Fruit fly (Drosophila melanogaster) whole organism, adult: Measurements from ENCODE around the gene CG12236.

Experiments
- CG14711 ChIP-seq: fragments of 200-800 bp; sonication (Bioruptor generic); optimal IDR thresholded peaks from 2 replicates; lab custom pipeline; 2018; ENCODE audit warnings: missing biosample characterization, mild to moderate bottlenecking, missing genetic modification characterization, moderate library complexity
- CG5204 ChIP-seq: fragments of 200-800 bp; sonication (Bioruptor generic); optimal IDR thresholded peaks from 2 replicates; lab custom pipeline; 2016; ENCODE audit warnings: missing biosample characterization, missing genetic modification characterization
- CG7101 ChIP-seq: fragments of 200-800 bp; sonication (Bioruptor generic); optimal IDR thresholded peaks from 2 replicates; lab custom pipeline; 2018; ENCODE audit warnings: missing biosample characterization, mild to moderate bottlenecking, missing genetic modification characterization, moderate library complexity
- cic ChIP-seq: fragments of 200-800 bp; sonication (Bioruptor generic); optimal IDR thresholded peaks from 2 replicates; lab custom pipeline; 2017; ENCODE audit warnings: missing biosample characterization, mild to moderate bottlenecking, missing genetic modification characterization, moderate library complexity
- kay ChIP-seq: fragments of 200-800 bp; sonication (Bioruptor generic); peaks from one replicate; lab custom pipeline; 2016; ENCODE audit warnings: missing biosample characterization, missing genetic modification characterization, borderline replicate concordance
- ovo ChIP-seq: fragments of 200-800 bp; sonication (Bioruptor generic); optimal IDR thresholded peaks from 2 replicates; lab custom pipeline; 2016; ENCODE audit warnings: missing biosample characterization, missing genetic modification characterization
- tj ChIP-seq: fragments of 200-800 bp; sonication (Bioruptor generic); optimal IDR thresholded peaks from 3 replicates; lab custom pipeline; 2017; ENCODE audit warnings: missing biosample characterization, mild to moderate bottlenecking, missing genetic modification characterization, moderate library complexity
- toe ChIP-seq: fragments of 200-800 bp; sonication (Bioruptor generic); optimal IDR thresholded peaks from 2 replicates; lab custom pipeline; 2016; ENCODE audit warnings: missing biosample characterization, missing genetic modification characterization

dm6 chrX:5926718-5927117, 18.8 kb downstream of the CG12236 start:
- TF ChIP-seq CG5204 (GFP tag; lab: Kevin White, UChicago) (no peak), CG7101 (no peak), kay (no peak), CG14711 (tag; lab: Kevin White, UChicago) (peak; percentile 4), toe (GFP tag; lab: Kevin White, UChicago) (no peak), ovo (GFP tag; lab: Kevin White, UChicago) (no peak), tj (peak; percentile 1), cic (GFP tag; lab: Kevin White, UChicago) (no peak)
